Worm (Caenorhabditis elegans) whole organism, L2 larva: ENCODE data around the gene ttr-35.

Experiments
- ama-1 ChIP-seq: fragments of 150-350 bp; optimal IDR thresholded peaks from 2 replicates; lab custom pipeline; 2018; ENCODE audit warnings: inconsistent platforms
- ceh-82 ChIP-seq: fragments of 150-350 bp; optimal IDR thresholded peaks from 2 replicates; lab custom pipeline; 2014; ENCODE audit warnings: missing biosample characterization, missing genetic modification characterization
- lin-11 ChIP-seq: fragments of 150-350 bp; sonication (generic microtip); optimal IDR thresholded peaks from 2 replicates; lab custom pipeline; 2014; ENCODE audit warnings: missing biosample characterization, missing genetic modification characterization, inconsistent platforms, mixed read lengths
- nhr-77 ChIP-seq: fragments of 150-350 bp; optimal IDR thresholded peaks from 2 replicates; lab custom pipeline; 2014; ENCODE audit warnings: missing biosample characterization, missing genetic modification characterization
- unc-39 ChIP-seq: fragments of 150-350 bp; optimal IDR thresholded peaks from 2 replicates; lab custom pipeline; 2014; ENCODE audit warnings: missing biosample characterization, missing genetic modification characterization

DNA sequence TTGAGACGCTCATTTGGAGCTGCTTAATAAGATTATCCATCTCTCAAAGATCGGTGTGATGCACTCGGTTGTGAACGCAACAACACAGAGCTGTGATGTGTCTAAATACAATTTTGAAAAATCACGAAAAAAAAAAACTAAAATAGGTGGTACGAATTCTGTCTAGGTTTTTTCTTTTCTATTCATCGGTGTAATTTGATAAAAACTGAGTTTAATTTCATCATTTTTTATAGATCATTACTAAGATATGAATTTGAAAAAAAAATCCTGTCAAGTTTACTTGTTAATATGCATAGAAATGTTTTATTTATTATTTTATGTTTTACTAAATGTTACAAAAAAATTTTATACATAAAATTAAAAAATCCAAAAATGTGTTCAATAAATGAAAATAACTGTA is 18.0 kb downstream of the ttr-35 start, which contains the start of gene ceh-60:
- TF ChIP-seq nhr-77 (tag; lab: Kevin White, UChicago) (no peak), ceh-82 (tag; lab: Kevin White, UChicago) (no peak), ama-1 (no peak), unc-39 (tag; lab: Kevin White, UChicago) (no peak), lin-11 (tag; lab: Kevin White, UChicago) (no peak)
